Worm (Caenorhabditis elegans) whole organism, young adult: ENCODE results near the gene glrx-3.

Source experiments
- B0019.2 ChIP-seq: fragments of 200-800 bp; sonication (Bioruptor generic); conservative IDR thresholded peaks from 2 replicates; pipeline ENCODE4 v1.3.6; 2022; ENCODE audit warnings: missing genetic modification reagents, missing genetic modification characterization, missing compliant biosample characterization
- C17E4.6 ChIP-seq: fragments of 200-800 bp; sonication (Bioruptor generic); IDR thresholded peaks from 2 replicates; pipeline ENCODE4 v1.3.6; 2022; ENCODE audit warnings: missing genetic modification reagents, missing genetic modification characterization, missing compliant biosample characterization
- D2030.7 ChIP-seq: fragments of 200-800 bp; sonication (Bioruptor generic); IDR thresholded peaks from 2 replicates; pipeline ENCODE4 v1.3.6; 2022; ENCODE audit warnings: missing genetic modification reagents, missing genetic modification characterization, missing compliant biosample characterization
- F22D6.2 ChIP-seq: sonication (generic microtip); optimal IDR thresholded peaks from 2 replicates; lab custom pipeline; 2016; ENCODE audit warnings: mild to moderate bottlenecking, missing genetic modification characterization, missing compliant biosample characterization
- F33H1.4 ChIP-seq: fragments of 200-800 bp; sonication (Bioruptor generic); IDR thresholded peaks from 2 replicates; pipeline ENCODE4 v1.3.6; 2022; ENCODE audit warnings: missing genetic modification reagents, missing genetic modification characterization, missing compliant biosample characterization
- F49E8.2 ChIP-seq: sonication (generic microtip); optimal IDR thresholded peaks from 3 replicates; lab custom pipeline; 2017; ENCODE audit warnings: missing genetic modification characterization, mild to moderate bottlenecking, missing compliant biosample characterization, antibody characterized with exemption, moderate library complexity; ENCODE audit not compliant: insufficient read depth
- K11D2.4 ChIP-seq: fragments of 200-800 bp; sonication (Bioruptor generic); IDR thresholded peaks from 2 replicates; pipeline ENCODE4 v1.3.6; 2022; ENCODE audit warnings: missing genetic modification reagents, missing genetic modification characterization, missing compliant biosample characterization
- Y79H2A.3 ChIP-seq: fragments of 200-800 bp; sonication (Bioruptor generic); conservative IDR thresholded peaks from 2 replicates; pipeline ENCODE4 v1.3.6; 2022; ENCODE audit warnings: missing genetic modification reagents, missing genetic modification characterization, missing compliant biosample characterization
- Y95B8A.8 ChIP-seq: fragments of 200-800 bp; sonication (Bioruptor generic); IDR thresholded peaks from 2 replicates; pipeline ENCODE4 v1.3.6; 2022; ENCODE audit warnings: missing genetic modification reagents, missing genetic modification characterization, missing compliant biosample characterization
- ZK185.1 ChIP-seq: sonication (generic microtip); optimal IDR thresholded peaks from 2 replicates; lab custom pipeline; 2016; ENCODE audit warnings: mild to moderate bottlenecking, missing genetic modification characterization, missing compliant biosample characterization; ENCODE audit not compliant: poor library complexity, severe bottlenecking
- ama-1 ChIP-seq, 3 experiments: fragments of 150-350 bp in 1 of 3; sonication (generic microtip) in 2 of 3; optimal IDR thresholded peaks; 2 replicates each; lab custom pipeline; 2014 to 2018; ENCODE audit warnings: missing biosample characterization in 2 of 3, missing genetic modification characterization in 2 of 3, missing genetic modification reagents in 2 of 3
- athp-1 ChIP-seq: sonication (generic microtip); optimal IDR thresholded peaks from 2 replicates; lab custom pipeline; 2017; ENCODE audit warnings: mild to moderate bottlenecking, missing genetic modification characterization, missing compliant biosample characterization
- bed-2 ChIP-seq: fragments of 200-800 bp; sonication (Bioruptor generic); IDR thresholded peaks from 2 replicates; pipeline ENCODE4 v1.3.6; 2022; ENCODE audit warnings: missing genetic modification reagents, missing genetic modification characterization, missing compliant biosample characterization
- cebp-1 ChIP-seq, 2 experiments: fragments of 200-800 bp in 1 of 2; sonication (Bioruptor generic) in 1 of 2; sonication (generic microtip) in 1 of 2; IDR thresholded peaks in 1 of 2; optimal IDR thresholded peaks in 1 of 2; 2 replicates each; pipeline versions ENCODE4 v1.3.6 to Lab custom; 2017 to 2022; ENCODE audit warnings: missing compliant biosample characterization in 2 of 2, missing genetic modification characterization in 2 of 2, mild to moderate bottlenecking in 1 of 2, missing genetic modification reagents in 1 of 2, moderate library complexity in 1 of 2
- ceh-58 ChIP-seq: fragments of 200-800 bp; sonication (Bioruptor generic); IDR thresholded peaks from 2 replicates; pipeline ENCODE4 v1.3.6; 2022; ENCODE audit warnings: missing genetic modification characterization, missing compliant biosample characterization
- ceh-91 ChIP-seq: fragments of 200-800 bp; sonication (Bioruptor generic); IDR thresholded peaks from 2 replicates; pipeline ENCODE4 v1.3.6; 2022; ENCODE audit warnings: missing genetic modification reagents, missing genetic modification characterization, missing compliant biosample characterization
- chd-7 ChIP-seq: sonication (generic microtip); optimal IDR thresholded peaks from 2 replicates; lab custom pipeline; 2016; ENCODE audit warnings: mild to moderate bottlenecking, missing genetic modification characterization, moderate library complexity, missing compliant biosample characterization
- dox-1 ChIP-seq: fragments of 200-800 bp; sonication (Bioruptor generic); IDR thresholded peaks from 2 replicates; pipeline ENCODE4 v1.3.6; 2022; ENCODE audit warnings: missing genetic modification reagents, missing genetic modification characterization, missing compliant biosample characterization
- dpl-1 ChIP-seq: fragments of 150-350 bp; optimal IDR thresholded peaks from 2 replicates; lab custom pipeline; 2014; ENCODE audit warnings: missing biosample characterization, missing genetic modification reagents, missing genetic modification characterization
- efl-1 ChIP-seq: fragments of 150-350 bp; optimal IDR thresholded peaks from 2 replicates; lab custom pipeline; 2014; ENCODE audit warnings: missing biosample characterization, missing genetic modification reagents, missing genetic modification characterization
- egrh-3 ChIP-seq: fragments of 200-800 bp; sonication (Bioruptor generic); IDR thresholded peaks from 2 replicates; pipeline ENCODE4 v1.3.6; 2022; ENCODE audit warnings: missing genetic modification reagents, missing genetic modification characterization, missing compliant biosample characterization
- ekl-4 ChIP-seq: fragments of 200-800 bp; sonication (Bioruptor generic); IDR thresholded peaks from 2 replicates; pipeline ENCODE4 v1.3.6; 2022; ENCODE audit warnings: missing genetic modification reagents, missing genetic modification characterization, missing compliant biosample characterization
- hmg-1.2 ChIP-seq: fragments of 200-800 bp; sonication (Bioruptor generic); IDR thresholded peaks from 2 replicates; pipeline ENCODE4 v1.3.6; 2022; ENCODE audit warnings: missing genetic modification reagents, missing genetic modification characterization, missing compliant biosample characterization
- hrde-1 ChIP-seq: sonication (generic microtip); optimal IDR thresholded peaks from 2 replicates; lab custom pipeline; 2016; ENCODE audit warnings: missing genetic modification characterization, mild to moderate bottlenecking, missing compliant biosample characterization, moderate library complexity, missing genotype, missing genetic modification reagents, borderline replicate concordance
- lin-35 ChIP-seq, 3 experiments: fragments of 150-350 bp in 2 of 3; sonication (generic microtip) in 1 of 3; optimal IDR thresholded peaks; 2 replicates each; lab custom pipeline; 2014 to 2018; ENCODE audit warnings: missing biosample characterization in 3 of 3, missing genetic modification characterization in 3 of 3, missing genetic modification reagents in 3 of 3
- lsl-1 ChIP-seq: fragments of 200-800 bp; sonication (Bioruptor generic); optimal IDR thresholded peaks from 2 replicates; lab custom pipeline; 2018; ENCODE audit warnings: mild to moderate bottlenecking, missing genetic modification characterization, moderate library complexity, missing compliant biosample characterization
- madf-6 ChIP-seq: fragments of 200-800 bp; sonication (Bioruptor generic); IDR thresholded peaks from 2 replicates; pipeline ENCODE4 v1.3.6; 2022; ENCODE audit warnings: missing genetic modification reagents, missing genetic modification characterization, missing compliant biosample characterization
- madf-8 ChIP-seq: fragments of 200-800 bp; sonication (Bioruptor generic); conservative IDR thresholded peaks from 2 replicates; pipeline ENCODE4 v1.3.6; 2022; ENCODE audit warnings: missing genetic modification reagents, missing genetic modification characterization, missing compliant biosample characterization
- nfya-1 ChIP-seq: sonication (generic microtip); optimal IDR thresholded peaks from 2 replicates; lab custom pipeline; 2017; ENCODE audit warnings: antibody characterized with exemption, missing compliant biosample characterization, missing genetic modification characterization, borderline replicate concordance; ENCODE audit not compliant: insufficient read depth
- nfyb-1 ChIP-seq: fragments of 200-800 bp; sonication (Bioruptor generic); IDR thresholded peaks from 2 replicates; pipeline ENCODE4 v1.3.6; 2022; ENCODE audit warnings: missing genetic modification reagents, missing genetic modification characterization, missing compliant biosample characterization
- nhr-179 ChIP-seq: sonication (generic microtip); optimal IDR thresholded peaks from 2 replicates; lab custom pipeline; 2016; ENCODE audit warnings: mild to moderate bottlenecking, missing genetic modification characterization, missing compliant biosample characterization
- nhr-80 ChIP-seq: sonication (generic microtip); optimal IDR thresholded peaks from 2 replicates; lab custom pipeline; 2016; ENCODE audit warnings: missing genetic modification characterization, missing compliant biosample characterization
- rec-8 ChIP-seq, 2 experiments: sonication (generic microtip); optimal IDR thresholded peaks; 2 replicates each; lab custom pipeline; 2016; ENCODE audit warnings: mild to moderate bottlenecking in 2 of 2, missing genetic modification characterization in 2 of 2, missing genetic modification reagents in 2 of 2, missing genotype in 2 of 2, missing biosample characterization in 1 of 2, missing compliant biosample characterization in 1 of 2, moderate library complexity in 1 of 2
- snpc-1.3 ChIP-seq: sonication (generic microtip); optimal IDR thresholded peaks from 2 replicates; lab custom pipeline; 2017; ENCODE audit warnings: missing genetic modification characterization, mild to moderate bottlenecking, missing compliant biosample characterization, antibody characterized with exemption, moderate library complexity, missing genotype, missing genetic modification reagents; ENCODE audit not compliant: insufficient read depth
- snpc-3.4 ChIP-seq: sonication (generic microtip); optimal IDR thresholded peaks from 2 replicates; lab custom pipeline; 2017; ENCODE audit warnings: missing genetic modification characterization, mild to moderate bottlenecking, missing compliant biosample characterization, antibody characterized with exemption, moderate library complexity, missing genotype, missing genetic modification reagents
- snpc-4 ChIP-seq, 5 experiments: fragments of 150-350 bp in 1 of 5; sonication (generic microtip) in 4 of 5; optimal IDR thresholded peaks; 2 replicates each; lab custom pipeline; 2014 to 2018; ENCODE audit warnings: missing genetic modification characterization in 5 of 5, missing biosample characterization in 3 of 5, antibody characterized with exemption in 2 of 5, mild to moderate bottlenecking in 2 of 5, missing compliant biosample characterization in 2 of 5, missing genotype in 2 of 5, moderate library complexity in 2 of 5, missing genetic modification reagents in 1 of 5
- zfh-2 ChIP-seq: fragments of 200-800 bp; sonication (Bioruptor generic); conservative IDR thresholded peaks from 2 replicates; pipeline ENCODE4 v1.3.6; 2022; ENCODE audit warnings: missing genetic modification reagents, missing genetic modification characterization, missing compliant biosample characterization
- zim-3 ChIP-seq: sonication (generic microtip); optimal IDR thresholded peaks from 2 replicates; lab custom pipeline; 2017; ENCODE audit warnings: mild to moderate bottlenecking, missing genetic modification characterization, moderate library complexity, missing compliant biosample characterization
- ztf-18 ChIP-seq: sonication (generic microtip); optimal IDR thresholded peaks from 2 replicates; lab custom pipeline; 2016; ENCODE audit warnings: missing genotype, mild to moderate bottlenecking, missing genetic modification characterization, missing compliant biosample characterization

The glrx-3 gene

DNA sequence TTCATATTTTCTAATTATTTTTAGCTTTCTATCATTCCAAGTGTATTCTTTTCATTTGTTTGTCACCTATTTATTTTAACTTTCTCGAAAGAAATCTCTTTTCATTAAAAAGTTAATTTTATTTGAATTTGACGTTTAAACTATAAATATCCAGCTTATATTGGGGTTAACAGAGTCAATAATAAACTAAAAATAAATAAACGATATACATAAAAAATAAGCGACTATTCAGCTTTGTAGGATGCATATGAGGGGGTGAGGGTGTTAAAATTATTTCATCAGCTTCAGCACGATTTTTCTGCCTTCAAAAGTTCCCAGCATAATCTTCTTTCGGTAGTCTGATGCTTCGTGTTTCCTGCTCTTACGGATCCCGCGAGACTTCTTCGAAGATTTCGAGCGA is 32.5 kb upstream of the glrx-3 start:
- 0 out of 2 replicates have a peak, but pooled peaks have one; percentile 34 for TF ChIP-seq nfyb-1 (GFP tag; lab: Robert Waterston, UW)
- no peak for TF ChIP-seq Y95B8A.8
- no peak for TF ChIP-seq dox-1 (GFP tag; lab: Robert Waterston, UW)
- TF ChIP-seq athp-1 (tag; lab: Kevin White, UChicago), result peak; percentile 35
- 0 out of 2 replicates have a peak, but pooled peaks have one; percentile 44 for TF ChIP-seq ekl-4 (GFP tag; lab: Robert Waterston, UW)
- peak; percentile 15 for TF ChIP-seq hrde-1 (tag; lab: Kevin White, UChicago)
- TF ChIP-seq Y79H2A.3, result peak; percentile 76; the same call in 1 of the 2 replicates
- TF ChIP-seq rec-8 (tag; optimal IDR thresholded peaks at IDR 0.05; lab: Kevin White, UChicago), result peak in 1 of 2 experiments; percentile 24
- TF ChIP-seq snpc-1.3 (tag; lab: Kevin White, UChicago), result peak; percentile 51
- TF ChIP-seq lsl-1 (GFP tag; lab: Kevin White, UChicago), result peak; percentile 14
- TF ChIP-seq C17E4.6 (GFP tag; lab: Robert Waterston, UW), result no peak
- TF ChIP-seq snpc-3.4, result peak; percentile 44
- no peak for TF ChIP-seq ama-1 (optimal IDR thresholded peaks at IDR 0.05; lab: Kevin White, UChicago)
- TF ChIP-seq ama-1 (GFP tag; optimal IDR thresholded peaks at IDR 0.05; lab: Kevin White, UChicago), result peak; percentile 15 to 52
- TF ChIP-seq hmg-1.2, result no peak
- no peak for TF ChIP-seq ceh-58 (GFP tag; lab: Robert Waterston, UW)
- TF ChIP-seq madf-8 (GFP tag; lab: Robert Waterston, UW), result 0 out of 2 replicates have a peak, but pooled peaks have one; percentile 14
- TF ChIP-seq D2030.7 (GFP tag; lab: Robert Waterston, UW), result 0 out of 2 replicates have a peak, but pooled peaks have one; percentile 28
- TF ChIP-seq cebp-1 (GFP tag; IDR thresholded peaks at IDR 0.05; lab: Robert Waterston, UW), result no peak
- TF ChIP-seq cebp-1 (tag; optimal IDR thresholded peaks at IDR 0.05; lab: Kevin White, UChicago), result peak; percentile 14
- no peak for TF ChIP-seq B0019.2 (GFP tag; lab: Robert Waterston, UW)
- no peak for TF ChIP-seq snpc-4 (GFP tag; optimal IDR thresholded peaks at IDR 0.05; lab: Kevin White, UChicago)
- TF ChIP-seq snpc-4 (tag; optimal IDR thresholded peaks at IDR 0.05; lab: Kevin White, UChicago), result peak in 1 of 4 experiments; percentile 0
- peak; percentile 59 for TF ChIP-seq madf-6
- TF ChIP-seq F49E8.2, result peak; percentile 23

DNA sequence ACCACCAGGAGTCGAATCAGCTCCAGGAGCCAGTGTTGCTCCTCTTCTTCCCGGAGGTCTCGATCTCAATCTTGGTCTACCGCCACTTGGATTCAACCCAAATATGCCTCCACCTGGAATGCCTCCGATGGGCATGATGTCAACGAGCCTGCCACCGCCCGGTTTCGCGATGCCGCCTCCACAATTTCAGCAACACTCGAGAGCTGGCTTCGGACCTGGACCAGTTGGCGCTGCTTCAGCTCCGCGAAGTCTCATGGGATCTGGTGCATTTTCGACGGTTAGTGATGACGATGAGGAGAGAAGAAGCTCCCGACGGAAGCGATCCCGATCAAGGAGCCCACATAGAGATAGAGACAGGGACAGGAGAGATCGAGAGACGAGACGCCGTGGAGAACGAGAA is 31.9 kb upstream of the glrx-3 start:
- TF ChIP-seq egrh-3 (GFP tag; lab: Robert Waterston, UW), result peak; percentile 51; the same call in 1 of the 2 replicates
- peak; percentile 85 for TF ChIP-seq zfh-2
- no peak for TF ChIP-seq dox-1 (GFP tag; lab: Robert Waterston, UW)

DNA sequence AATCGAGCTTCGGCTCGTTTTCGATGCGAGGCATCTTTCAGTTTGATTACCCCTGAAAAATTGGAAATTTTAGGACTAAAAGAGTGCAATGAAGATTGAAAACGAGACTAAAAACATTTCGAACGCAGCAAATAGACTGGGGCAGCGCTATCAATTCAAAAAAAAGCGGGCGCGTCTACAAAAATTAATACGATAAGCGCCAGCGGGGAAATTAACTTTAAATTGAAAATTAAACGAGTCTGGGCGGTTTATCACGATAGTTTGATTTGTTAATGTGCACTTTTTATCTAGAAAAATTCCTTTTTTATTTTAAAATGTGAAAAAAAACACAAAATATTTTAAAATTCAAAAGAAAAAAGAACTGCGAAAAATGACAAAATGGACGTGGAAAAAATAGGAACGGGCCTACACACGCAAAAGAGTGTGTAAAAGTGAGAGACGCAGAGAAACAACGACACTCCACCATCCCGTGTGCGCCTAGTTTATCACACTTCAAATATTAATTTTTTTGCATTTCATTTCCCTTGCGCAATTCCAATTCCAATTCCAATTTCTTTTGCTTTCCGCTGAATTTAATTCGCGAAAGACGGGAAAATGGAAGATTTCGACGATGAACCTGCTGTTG is 30.3 kb upstream of the glrx-3 start, which contains the start of the genes gmpr-1 and fipp-1:
Gene gmpr-1 (minus strand): TSS at position 75 of the 625 bp plus-strand sequence.
Gene fipp-1 (plus strand): TSS at position 499 of the 625 bp plus-strand sequence.
- TF ChIP-seq lin-35 (GFP tag; optimal IDR thresholded peaks at IDR 0.05; lab: Kevin White, UChicago), result peak in 1 of 3 experiments; percentile 55
- no peak for TF ChIP-seq ZK185.1
- peak; percentile 60; the same call in 1 of the 2 replicates for TF ChIP-seq ceh-91
- no peak for TF ChIP-seq chd-7
- peak; percentile 99 for TF ChIP-seq hmg-1.2
- TF ChIP-seq efl-1 (GFP tag; lab: Kevin White, UChicago), result peak; percentile 85
- TF ChIP-seq madf-6, result peak; percentile 89
- TF ChIP-seq F33H1.4, result peak; percentile 46
- no peak for TF ChIP-seq F22D6.2
- TF ChIP-seq nhr-179 (tag; lab: Kevin White, UChicago), result no peak
- TF ChIP-seq dox-1 (GFP tag; lab: Robert Waterston, UW), result 0 out of 2 replicates have a peak, but pooled peaks have one; percentile 42
- TF ChIP-seq D2030.7 (GFP tag; lab: Robert Waterston, UW), result peak; percentile 58; the same call in 1 of the 2 replicates
- TF ChIP-seq hrde-1 (tag; lab: Kevin White, UChicago), result no peak
- TF ChIP-seq lsl-1 (GFP tag; lab: Kevin White, UChicago), result peak; percentile 63
- TF ChIP-seq K11D2.4, result no peak
- TF ChIP-seq dpl-1, result peak; percentile 58
- no peak for TF ChIP-seq zim-3
- no peak for TF ChIP-seq bed-2 (GFP tag; lab: Robert Waterston, UW)
- no peak for TF ChIP-seq nfya-1
- TF ChIP-seq cebp-1 (GFP tag; IDR thresholded peaks at IDR 0.05; lab: Robert Waterston, UW), result no peak
- TF ChIP-seq cebp-1 (tag; optimal IDR thresholded peaks at IDR 0.05; lab: Kevin White, UChicago), result peak; percentile 16
- TF ChIP-seq ztf-18 (tag; lab: Kevin White, UChicago), result no peak
- TF ChIP-seq nhr-80 (tag; lab: Kevin White, UChicago), result peak; percentile 47
- TF ChIP-seq athp-1 (tag; lab: Kevin White, UChicago), result peak; percentile 10
- peak; percentile 85 for TF ChIP-seq madf-8 (GFP tag; lab: Robert Waterston, UW)
- peak; percentile 17 for TF ChIP-seq snpc-3.4
